Worm (Caenorhabditis elegans): ENCODE results near the gene clh-1.

- TF ChIP-seq unc-86 (tag; optimal IDR thresholded peaks at IDR 0.05) (no peak), lin-39 (tag; optimal IDR thresholded peaks at IDR 0.05) (no peak), elt-2 (tag; optimal IDR thresholded peaks at IDR 0.05) (peak; percentile 78), fkh-8 (tag; optimal IDR thresholded peaks at IDR 0.05) (no peak), C16A3.4 (tag; optimal IDR thresholded peaks at IDR 0.05) (no peak), pqm-1 (tag; optimal IDR thresholded peaks at IDR 0.05) (no peak), nhr-237 (tag; optimal IDR thresholded peaks at IDR 0.05) (no peak), ama-1 (optimal IDR thresholded peaks at IDR 0.05) (no peak), nhr-12 (tag; optimal IDR thresholded peaks at IDR 0.05) (no peak), ceh-82 (tag; optimal IDR thresholded peaks at IDR 0.05) (no peak), unc-62 (GFP tag; optimal IDR thresholded peaks at IDR 0.05) (no peak)
Measured at ce11 chrII:11836554-11837218, 19.6 kb downstream of the clh-1 start.
